Worm (Caenorhabditis elegans) whole organism, early embryonic: Measurements from ENCODE around the gene prx-6.

Source experiments
- B0310.2 ChIP-seq: sonication (generic microtip); optimal IDR thresholded peaks from 2 replicates; lab custom pipeline; 2016; ENCODE audit warnings: mild to moderate bottlenecking, missing genetic modification characterization, missing compliant biosample characterization
- F13C5.2 ChIP-seq: sonication (generic microtip); optimal IDR thresholded peaks from 2 replicates; lab custom pipeline; 2017; ENCODE audit warnings: mild to moderate bottlenecking, missing genetic modification characterization, inconsistent platforms, missing compliant biosample characterization
- aly-1 ChIP-seq: sonication (generic microtip); optimal IDR thresholded peaks from 2 replicates; lab custom pipeline; 2016; ENCODE audit warnings: missing genetic modification characterization, missing compliant biosample characterization
- ama-1 ChIP-seq: fragments of 150-350 bp; optimal IDR thresholded peaks from 2 replicates; lab custom pipeline; 2014
- ceh-13 ChIP-seq: fragments of 200-800 bp; sonication (Bioruptor generic); optimal IDR thresholded peaks from 2 replicates; lab custom pipeline; 2018; ENCODE audit warnings: mild to moderate bottlenecking, missing genetic modification characterization, missing compliant biosample characterization
- ceh-36 ChIP-seq: sonication (generic microtip); optimal IDR thresholded peaks from 2 replicates; lab custom pipeline; 2016; ENCODE audit warnings: missing genetic modification characterization, inconsistent platforms, missing compliant biosample characterization
- ets-7 ChIP-seq: sonication (generic microtip); optimal IDR thresholded peaks from 2 replicates; lab custom pipeline; 2016; ENCODE audit warnings: missing genotype, missing genetic modification characterization, missing compliant biosample characterization
- flt-1 ChIP-seq: fragments of 200-800 bp; sonication (Bioruptor generic); IDR thresholded peaks from 2 replicates; pipeline ENCODE4 v1.3.6; 2022; ENCODE audit warnings: missing genetic modification characterization, missing compliant biosample characterization
- hmbx-1 ChIP-seq: sonication (generic microtip); optimal IDR thresholded peaks from 2 replicates; lab custom pipeline; 2016; ENCODE audit warnings: mild to moderate bottlenecking, missing genetic modification characterization, missing compliant biosample characterization
- hmg-4 ChIP-seq: fragments of 200-800 bp; sonication (Bioruptor generic); optimal IDR thresholded peaks from 2 replicates; lab custom pipeline; 2018; ENCODE audit warnings: mild to moderate bottlenecking, missing genetic modification characterization, missing compliant biosample characterization
- hnd-1 ChIP-seq: sonication (generic microtip); optimal IDR thresholded peaks from 2 replicates; lab custom pipeline; 2016; ENCODE audit warnings: missing genetic modification characterization, missing compliant biosample characterization
- pes-1 ChIP-seq: fragments of 200-800 bp; sonication (Bioruptor generic); IDR thresholded peaks from 2 replicates; pipeline ENCODE4 v1.3.6; 2022; ENCODE audit warnings: missing genetic modification reagents, missing genetic modification characterization, missing compliant biosample characterization
- scrt-1 ChIP-seq: fragments of 200-800 bp; sonication (Bioruptor generic); IDR thresholded peaks from 2 replicates; pipeline ENCODE4 v1.3.6; 2022; ENCODE audit warnings: missing genetic modification characterization, missing compliant biosample characterization
- sea-1 ChIP-seq: fragments of 200-800 bp; sonication (Bioruptor generic); conservative IDR thresholded peaks from 2 replicates; pipeline ENCODE4 v1.3.6; 2022; ENCODE audit warnings: missing genetic modification characterization, missing compliant biosample characterization
- tbx-11 ChIP-seq: fragments of 200-800 bp; sonication (Bioruptor generic); IDR thresholded peaks from 2 replicates; pipeline ENCODE4 v1.3.6; 2022; ENCODE audit warnings: missing genetic modification characterization, missing compliant biosample characterization
- tbx-37 ChIP-seq: fragments of 200-800 bp; sonication (Bioruptor generic); conservative IDR thresholded peaks from 2 replicates; pipeline ENCODE4 v1.3.6; 2022; ENCODE audit warnings: missing genetic modification reagents, missing genetic modification characterization, missing compliant biosample characterization
- tra-4 ChIP-seq: sonication (generic microtip); optimal IDR thresholded peaks from 2 replicates; lab custom pipeline; 2017; ENCODE audit warnings: missing genetic modification characterization, missing compliant biosample characterization

Gene prx-6

DNA sequence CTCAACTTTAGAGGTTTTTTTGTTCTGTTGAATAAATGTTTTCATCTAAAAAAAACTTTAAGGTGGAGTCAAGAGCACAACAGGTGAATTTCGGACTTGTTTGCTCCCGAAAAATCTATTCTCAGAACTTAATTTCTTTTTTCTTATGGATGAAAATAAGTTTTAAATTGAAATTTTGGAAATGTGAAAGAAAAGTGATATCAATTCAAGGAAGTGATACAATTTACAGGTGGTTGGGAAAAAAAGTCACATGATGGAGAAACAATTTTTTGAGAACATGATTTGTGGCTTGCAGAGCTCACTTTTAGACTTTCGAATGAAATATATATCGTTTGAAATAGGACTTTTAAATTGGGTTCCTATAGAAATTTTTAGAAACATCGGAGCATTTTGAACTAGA is 12.2 kb downstream of the prx-6 start:
- TF ChIP-seq pes-1 = no peak
- TF ChIP-seq scrt-1 (GFP tag; lab: Robert Waterston, UW) = no peak

DNA sequence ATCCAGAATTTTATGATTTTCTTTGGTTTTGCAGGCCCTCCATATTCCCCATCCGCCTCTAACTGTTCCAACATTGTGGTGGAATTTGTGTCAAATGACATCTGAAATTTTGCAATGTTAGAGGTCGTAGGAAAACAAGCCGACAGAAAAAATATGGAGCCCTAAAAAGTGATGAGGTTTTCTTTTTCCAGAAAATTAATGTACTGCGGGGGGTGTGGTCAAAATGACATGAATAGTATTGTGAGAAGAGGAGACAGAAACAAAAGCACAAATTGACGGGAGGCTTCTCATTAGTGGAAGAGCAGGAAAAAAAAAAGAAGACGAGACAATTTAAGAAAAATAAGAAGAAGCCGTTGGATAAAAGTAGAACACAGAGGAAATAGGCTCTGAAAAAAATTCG is 19.7 kb downstream of the prx-6 start, which contains the start of gene ZC266.1:
ZC266.1 (minus strand) TSS at position 101 of the 400 bp plus-strand sequence.
- TF ChIP-seq hnd-1 (tag; lab: Kevin White, UChicago) (no peak), aly-1 (tag; lab: Kevin White, UChicago) (no peak), scrt-1 (GFP tag; lab: Robert Waterston, UW) (no peak), ceh-13 (no peak), tbx-37 (GFP tag; lab: Robert Waterston, UW) (no peak), B0310.2 (no peak), sea-1 (no peak), hmg-4 (GFP tag; lab: Kevin White, UChicago) (no peak), pes-1 (no peak), ama-1 (lab: Kevin White, UChicago) (no peak), ets-7 (tag; lab: Kevin White, UChicago) (no peak), tra-4 (no peak)

DNA sequence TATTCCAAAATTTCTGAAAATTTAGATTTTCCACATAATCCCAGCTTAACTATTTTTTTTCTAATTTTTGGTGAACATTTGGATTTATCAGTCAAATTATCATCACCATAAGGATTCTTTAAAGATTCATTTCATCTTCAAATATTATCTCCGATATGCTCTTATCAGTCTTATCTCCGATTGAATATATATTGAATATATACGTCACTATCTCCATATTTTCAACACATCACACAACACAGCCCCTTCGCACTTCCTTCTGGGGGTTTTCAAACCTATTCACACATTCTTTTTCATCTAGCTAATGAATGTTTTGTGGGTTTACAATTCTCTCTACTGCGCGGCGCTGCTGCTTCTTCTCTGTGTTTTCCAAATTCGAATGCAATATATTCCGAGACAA is 21.2 kb downstream of the prx-6 start:
- TF ChIP-seq sea-1 (no peak), flt-1 (GFP tag; lab: Robert Waterston, UW) (no peak), tbx-11 (GFP tag; lab: Robert Waterston, UW) (no peak), F13C5.2 (no peak), ama-1 (lab: Kevin White, UChicago) (no peak)

DNA sequence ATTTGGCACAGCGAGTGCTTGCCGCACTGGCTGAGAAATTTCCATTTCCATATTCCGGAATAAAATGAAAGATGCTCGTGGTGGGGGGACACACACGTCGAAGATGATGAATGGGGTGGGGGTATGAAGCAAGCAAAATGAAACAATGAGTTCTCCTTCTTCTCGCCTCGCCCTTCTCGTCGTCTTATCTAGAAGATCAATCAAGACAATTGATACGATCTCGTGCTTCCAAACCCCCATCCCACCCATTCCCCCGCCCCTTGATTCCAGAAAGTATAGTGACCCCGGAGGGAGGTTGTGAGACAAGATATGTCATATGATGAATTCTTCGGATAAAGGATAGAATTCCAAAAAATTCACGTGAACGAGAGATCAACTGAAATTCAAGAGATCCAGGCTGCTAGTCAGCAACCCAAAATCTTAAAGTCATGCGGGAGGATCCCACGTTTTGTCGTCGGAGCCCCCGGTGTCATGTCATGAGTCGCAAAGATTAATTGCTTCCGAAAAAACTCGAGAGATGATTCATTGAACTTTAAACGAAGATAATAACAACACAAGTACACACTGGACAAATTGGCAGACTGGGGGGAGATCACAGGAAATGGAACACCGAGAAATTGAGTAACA is 25.3 kb downstream of the prx-6 start:
- no peak for TF ChIP-seq F13C5.2
- no peak for TF ChIP-seq hmbx-1 (tag; lab: Kevin White, UChicago)
- TF ChIP-seq hmg-4 (GFP tag; lab: Kevin White, UChicago) = no peak
- no peak for TF ChIP-seq sea-1
- TF ChIP-seq ama-1 (lab: Kevin White, UChicago) = no peak
- TF ChIP-seq tra-4 = no peak
- TF ChIP-seq ets-7 (tag; lab: Kevin White, UChicago) = no peak
- no peak for TF ChIP-seq B0310.2
- TF ChIP-seq hnd-1 (tag; lab: Kevin White, UChicago) = no peak
- no peak for TF ChIP-seq aly-1 (tag; lab: Kevin White, UChicago)
- TF ChIP-seq tbx-37 (GFP tag; lab: Robert Waterston, UW) = no peak
- no peak for TF ChIP-seq ceh-36 (tag; lab: Kevin White, UChicago)
- no peak for TF ChIP-seq tbx-11 (GFP tag; lab: Robert Waterston, UW)
- no peak for TF ChIP-seq flt-1 (GFP tag; lab: Robert Waterston, UW)
- no peak for TF ChIP-seq scrt-1 (GFP tag; lab: Robert Waterston, UW)
- no peak for TF ChIP-seq pes-1
- TF ChIP-seq ceh-13 = no peak

DNA sequence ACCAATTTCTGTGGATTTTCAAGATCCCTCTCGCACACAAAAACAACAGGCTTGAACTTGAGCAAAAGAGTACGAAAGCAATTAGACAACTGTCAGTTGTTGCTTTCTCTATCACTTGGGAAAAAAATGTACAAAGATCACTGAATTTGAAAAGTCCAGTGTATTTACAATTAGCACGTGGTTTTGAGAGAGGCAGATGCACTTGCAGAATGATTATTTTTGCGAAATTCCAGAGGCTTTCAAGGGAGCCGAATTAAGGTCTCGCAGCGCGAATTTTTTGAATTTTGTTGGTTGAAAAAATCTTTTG is 26.7 kb downstream of the prx-6 start:
- TF ChIP-seq F13C5.2 (no peak), ama-1 (lab: Kevin White, UChicago) (no peak), hmg-4 (GFP tag; lab: Kevin White, UChicago) (no peak), hmbx-1 (tag; lab: Kevin White, UChicago) (no peak), scrt-1 (GFP tag; lab: Robert Waterston, UW) (no peak)

DNA sequence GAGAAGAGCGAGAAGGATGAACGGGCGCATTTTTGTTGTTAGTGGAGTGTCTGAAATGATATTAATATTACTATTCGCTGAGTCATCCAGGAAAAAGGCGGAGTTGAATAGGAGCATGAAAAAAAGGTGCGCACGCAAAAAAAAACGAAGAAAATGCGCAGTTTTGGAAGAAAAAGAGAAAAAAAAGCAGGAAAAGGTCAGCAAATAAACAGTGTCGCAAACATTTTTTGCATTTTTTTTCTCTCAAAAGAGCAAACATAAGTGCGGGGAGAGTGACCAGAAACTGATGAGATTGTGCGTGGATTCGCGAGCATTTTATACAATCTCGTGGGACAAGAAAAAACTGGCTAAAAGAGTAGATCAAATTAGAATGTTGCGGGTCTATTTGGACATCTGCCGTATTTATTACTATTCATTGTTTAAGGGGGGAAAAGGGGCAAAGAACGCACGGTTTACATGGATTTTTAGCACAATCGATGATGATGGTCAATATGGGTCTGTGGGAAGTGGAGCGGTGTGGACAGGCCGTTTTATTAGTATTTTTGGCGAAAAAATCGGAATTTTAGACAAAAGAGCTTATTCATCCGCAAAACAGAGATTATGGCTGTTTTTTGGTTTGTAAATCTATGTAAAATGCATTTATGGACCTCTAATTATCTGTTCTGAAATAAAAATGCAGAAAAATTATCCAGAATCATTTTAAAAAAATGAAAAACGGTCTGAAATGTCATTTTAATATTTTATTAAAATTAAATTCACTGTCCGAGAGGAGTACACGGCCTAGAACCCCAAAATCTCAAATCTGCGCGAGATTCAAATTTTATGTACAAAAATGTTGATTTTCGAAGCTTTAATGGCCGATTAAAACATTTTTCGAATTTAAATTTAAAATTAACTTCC is 27.3 kb downstream of the prx-6 start, which contains the start of gene cpg-8:
cpg-8 (minus strand) TSS at position 51 of the 900 bp plus-strand sequence.
- TF ChIP-seq ceh-13 (no peak), ama-1 (lab: Kevin White, UChicago) (no peak), tbx-11 (GFP tag; lab: Robert Waterston, UW) (no peak), sea-1 (no peak), hnd-1 (tag; lab: Kevin White, UChicago) (no peak), scrt-1 (GFP tag; lab: Robert Waterston, UW) (no peak), B0310.2 (no peak), flt-1 (GFP tag; lab: Robert Waterston, UW) (no peak), tbx-37 (GFP tag; lab: Robert Waterston, UW) (no peak), tra-4 (no peak), pes-1 (no peak), hmbx-1 (tag; lab: Kevin White, UChicago) (no peak), ceh-36 (tag; lab: Kevin White, UChicago) (no peak), aly-1 (tag; lab: Kevin White, UChicago) (no peak), hmg-4 (GFP tag; lab: Kevin White, UChicago) (no peak), F13C5.2 (no peak)

DNA sequence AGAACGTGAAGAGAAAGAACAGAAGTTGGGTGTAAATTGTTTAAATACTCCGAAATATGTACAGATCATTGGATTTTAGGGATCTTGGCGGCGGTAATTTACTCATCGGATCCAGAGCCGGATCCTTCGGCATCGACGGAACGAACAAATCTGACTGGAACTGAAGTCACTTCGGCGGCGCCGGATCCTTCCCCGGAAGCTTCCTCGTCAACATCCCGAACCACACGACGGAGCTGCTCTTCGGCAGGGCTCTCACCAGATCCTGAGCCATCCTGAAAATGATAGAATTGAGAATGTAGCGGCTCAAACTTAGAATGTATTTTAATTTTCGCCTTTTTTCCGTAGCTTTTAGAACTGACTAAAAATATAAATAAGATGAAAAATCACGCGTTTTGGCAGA is 28.2 kb downstream of the prx-6 start:
- TF ChIP-seq ceh-13 = no peak
- TF ChIP-seq hnd-1 (tag; lab: Kevin White, UChicago) = no peak
- TF ChIP-seq ceh-36 (tag; lab: Kevin White, UChicago) = no peak
- TF ChIP-seq ama-1 (lab: Kevin White, UChicago) = no peak
- TF ChIP-seq tra-4 = no peak
- TF ChIP-seq pes-1 = no peak
- no peak for TF ChIP-seq sea-1
- TF ChIP-seq B0310.2 = no peak
- no peak for TF ChIP-seq tbx-11 (GFP tag; lab: Robert Waterston, UW)

DNA sequence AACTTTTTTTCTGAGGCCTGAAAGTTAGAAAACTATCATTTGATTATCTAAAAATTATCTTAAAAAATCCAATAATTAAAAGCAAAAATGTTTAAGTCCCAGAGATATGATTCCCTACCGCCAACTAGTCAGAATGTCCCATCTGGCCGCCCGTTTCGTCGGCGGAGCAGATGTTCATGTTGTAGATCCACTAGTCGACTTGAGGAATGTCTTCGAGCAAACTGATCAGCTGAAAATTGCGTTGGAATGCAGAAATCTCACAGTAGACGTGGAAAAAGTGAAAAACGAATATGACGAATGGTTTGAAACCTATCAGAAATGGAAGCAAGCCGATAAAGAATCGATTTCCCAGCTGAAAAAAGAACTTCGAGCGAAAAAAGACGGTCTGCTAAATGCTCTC is 30.7 kb downstream of the prx-6 start, which contains the start of gene K03B4.1:
K03B4.1 (plus strand) TSS at position 97 of the 400 bp plus-strand sequence.
- TF ChIP-seq hmg-4 (GFP tag; lab: Kevin White, UChicago) (no peak), B0310.2 (no peak), aly-1 (tag; lab: Kevin White, UChicago) (no peak), flt-1 (GFP tag; lab: Robert Waterston, UW) (no peak), pes-1 (no peak), hmbx-1 (tag; lab: Kevin White, UChicago) (no peak), tbx-11 (GFP tag; lab: Robert Waterston, UW) (no peak), sea-1 (no peak)
